Worm (Caenorhabditis elegans) whole organism, L4 larva: Measurements from ENCODE around the gene egg-3.
A peak's percentile ranks its signal among the peaks of the same experiment; 100 is the strongest.

Experiments
- F37D6.2 ChIP-seq: sonication (generic microtip); optimal IDR thresholded peaks from 2 replicates; lab custom pipeline; 2016; ENCODE audit warnings: mild to moderate bottlenecking, missing genetic modification characterization, missing compliant biosample characterization
- R02D3.7 ChIP-seq: fragments of 150-350 bp; sonication (generic microtip); optimal IDR thresholded peaks from 3 replicates; lab custom pipeline; 2014; ENCODE audit warnings: missing biosample characterization, missing genetic modification characterization
- Y105C5A.15 ChIP-seq: fragments of 200-800 bp; sonication (Bioruptor generic); IDR thresholded peaks from 2 replicates; pipeline ENCODE4 v1.3.6; 2022; ENCODE audit warnings: missing genetic modification characterization, missing compliant biosample characterization
- Y48G9A.11 ChIP-seq: fragments of 200-800 bp; sonication (Bioruptor generic); IDR thresholded peaks from 2 replicates; pipeline ENCODE4 v1.3.6; 2022; ENCODE audit warnings: missing genetic modification reagents, missing genetic modification characterization, missing compliant biosample characterization
- Y5F2A.4 ChIP-seq: fragments of 200-800 bp; sonication (Bioruptor generic); optimal IDR thresholded peaks from 2 replicates; lab custom pipeline; 2018; ENCODE audit warnings: mild to moderate bottlenecking, missing genetic modification characterization, missing compliant biosample characterization
- ZK337.2 ChIP-seq: fragments of 200-800 bp; sonication (Bioruptor generic); IDR thresholded peaks from 2 replicates; pipeline ENCODE4 v1.3.6; 2022; ENCODE audit warnings: missing genetic modification reagents, missing genetic modification characterization, missing compliant biosample characterization
- aha-1 ChIP-seq: fragments of 150-350 bp; peaks from one replicate; lab custom pipeline; 2014; ENCODE audit warnings: missing biosample characterization, missing genetic modification characterization
- aly-2 ChIP-seq: sonication (generic microtip); optimal IDR thresholded peaks from 2 replicates; lab custom pipeline; 2018; ENCODE audit warnings: missing biosample characterization, missing genetic modification characterization
- arid-1 ChIP-seq: fragments of 200-800 bp; sonication (Bioruptor generic); conservative IDR thresholded peaks from 2 replicates; pipeline ENCODE4 v1.3.6; 2022; ENCODE audit warnings: missing genetic modification reagents, missing genetic modification characterization, missing compliant biosample characterization
- ceh-20 ChIP-seq: fragments of 200-800 bp; sonication (Bioruptor generic); IDR thresholded peaks from 2 replicates; pipeline ENCODE4 v1.3.6; 2022; ENCODE audit warnings: missing genetic modification reagents, missing genetic modification characterization, missing compliant biosample characterization
- ceh-28 ChIP-seq: fragments of 150-350 bp; optimal IDR thresholded peaks from 2 replicates; lab custom pipeline; 2014; ENCODE audit warnings: missing biosample characterization, missing genetic modification reagents, missing genetic modification characterization
- ceh-32 ChIP-seq: sonication (generic microtip); optimal IDR thresholded peaks from 2 replicates; lab custom pipeline; 2016; ENCODE audit warnings: mild to moderate bottlenecking, missing genetic modification characterization, missing compliant biosample characterization; ENCODE audit not compliant: poor library complexity
- ceh-82 ChIP-seq: sonication (generic microtip); optimal IDR thresholded peaks from 2 replicates; lab custom pipeline; 2017; ENCODE audit warnings: missing biosample characterization, missing genetic modification characterization
- ces-1 ChIP-seq: fragments of 150-350 bp; sonication (generic microtip); optimal IDR thresholded peaks from 4 replicates; lab custom pipeline; 2014; ENCODE audit warnings: missing biosample characterization, missing genetic modification reagents, missing genetic modification characterization
- daf-12 ChIP-seq: fragments of 150-350 bp; optimal IDR thresholded peaks from 2 replicates; lab custom pipeline; 2014; ENCODE audit warnings: missing biosample characterization, missing genetic modification reagents, missing genetic modification characterization
- daf-16 ChIP-seq, 3 experiments: sonication (generic microtip); optimal IDR thresholded peaks; 2 replicates each; lab custom pipeline; 2016 to 2017; ENCODE audit warnings: missing genetic modification characterization in 3 of 3, missing genetic modification reagents in 3 of 3, mild to moderate bottlenecking in 2 of 3, missing compliant biosample characterization in 2 of 3, missing biosample characterization in 1 of 3, moderate library complexity in 1 of 3
- dmd-6 ChIP-seq: fragments of 200-800 bp; sonication (Bioruptor generic); IDR thresholded peaks from 2 replicates; pipeline ENCODE4 v1.3.6; 2022; ENCODE audit warnings: missing genetic modification reagents, missing genetic modification characterization, missing compliant biosample characterization
- duxl-1 ChIP-seq: sonication (generic microtip); optimal IDR thresholded peaks from 2 replicates; lab custom pipeline; 2016; ENCODE audit warnings: mild to moderate bottlenecking, missing genetic modification characterization, moderate library complexity, missing compliant biosample characterization; ENCODE audit not compliant: poor library complexity
- fos-1 ChIP-seq: fragments of 150-350 bp; optimal IDR thresholded peaks from 2 replicates; lab custom pipeline; 2014; ENCODE audit warnings: missing biosample characterization, missing genetic modification characterization
- hlh-30 ChIP-seq: sonication (generic microtip); optimal IDR thresholded peaks from 2 replicates; lab custom pipeline; 2017; ENCODE audit warnings: antibody characterized with exemption, mild to moderate bottlenecking, missing genetic modification characterization, missing compliant biosample characterization; ENCODE audit not compliant: insufficient read depth
- hmg-1.1 ChIP-seq: fragments of 200-800 bp; sonication (Bioruptor generic); IDR thresholded peaks from 2 replicates; pipeline ENCODE4 v1.3.6; 2022; ENCODE audit warnings: missing genetic modification reagents, missing genetic modification characterization, missing compliant biosample characterization
- lim-7 ChIP-seq: fragments of 200-800 bp; sonication (Bioruptor generic); IDR thresholded peaks from 2 replicates; pipeline ENCODE4 v1.3.6; 2022; ENCODE audit warnings: missing genetic modification characterization, missing compliant biosample characterization
- lin-13 ChIP-seq: fragments of 150-350 bp; optimal IDR thresholded peaks from 2 replicates; lab custom pipeline; 2014; ENCODE audit warnings: missing biosample characterization, missing genetic modification reagents, missing genetic modification characterization
- lin-15B ChIP-seq: fragments of 150-350 bp; sonication (generic microtip); optimal IDR thresholded peaks from 3 replicates; lab custom pipeline; 2014; ENCODE audit warnings: missing biosample characterization, missing genetic modification characterization
- lin-29 ChIP-seq: fragments of 200-800 bp; sonication (Bioruptor generic); IDR thresholded peaks from 2 replicates; pipeline ENCODE4 v1.3.6; 2022; ENCODE audit warnings: missing genetic modification reagents, missing genetic modification characterization, missing compliant biosample characterization
- lir-3 ChIP-seq: sonication (generic microtip); optimal IDR thresholded peaks from 2 replicates; lab custom pipeline; 2016; ENCODE audit warnings: mild to moderate bottlenecking, missing genetic modification characterization, missing compliant biosample characterization
- mdl-1 ChIP-seq, 2 experiments: fragments of 150-350 bp in 1 of 2; sonication (generic microtip) in 1 of 2; optimal IDR thresholded peaks; 2 replicates each; lab custom pipeline; 2014 to 2017; ENCODE audit warnings: missing biosample characterization in 2 of 2, missing genetic modification characterization in 2 of 2
- mep-1 ChIP-seq: fragments of 150-350 bp; sonication (generic microtip); optimal IDR thresholded peaks from 3 replicates; lab custom pipeline; 2014; ENCODE audit warnings: missing biosample characterization, missing genetic modification characterization
- mes-2 ChIP-seq: sonication (generic microtip); optimal IDR thresholded peaks from 2 replicates; lab custom pipeline; 2016; ENCODE audit warnings: missing genotype, mild to moderate bottlenecking, missing genetic modification characterization, missing compliant biosample characterization; ENCODE audit not compliant: poor library complexity, severe bottlenecking
- nhr-10 ChIP-seq: fragments of 150-350 bp; optimal IDR thresholded peaks from 2 replicates; lab custom pipeline; 2014; ENCODE audit warnings: missing biosample characterization, missing genetic modification characterization
- nhr-25 ChIP-seq: sonication (generic microtip); optimal IDR thresholded peaks from 2 replicates; lab custom pipeline; 2017; ENCODE audit warnings: missing genetic modification characterization, mild to moderate bottlenecking, missing compliant biosample characterization, antibody characterized with exemption, moderate library complexity, borderline replicate concordance; ENCODE audit not compliant: insufficient read depth
- nhr-28 ChIP-seq: fragments of 150-350 bp; optimal IDR thresholded peaks from 2 replicates; lab custom pipeline; 2014; ENCODE audit warnings: missing biosample characterization, missing genetic modification characterization
- spr-1 ChIP-seq: sonication (generic microtip); optimal IDR thresholded peaks from 2 replicates; lab custom pipeline; 2016; ENCODE audit warnings: mild to moderate bottlenecking, missing genetic modification characterization, missing compliant biosample characterization
- tra-1 ChIP-seq: fragments of 200-800 bp; sonication (Bioruptor generic); IDR thresholded peaks from 2 replicates; pipeline ENCODE4 v1.3.6; 2022; ENCODE audit warnings: missing genetic modification reagents, missing genetic modification characterization, missing compliant biosample characterization
- unc-130 ChIP-seq: sonication (generic microtip); optimal IDR thresholded peaks from 2 replicates; lab custom pipeline; 2016; ENCODE audit warnings: missing genetic modification reagents, missing genetic modification characterization, missing compliant biosample characterization
- unc-62 ChIP-seq, 3 experiments: fragments of 150-350 bp in 1 of 3; sonication (generic microtip); optimal IDR thresholded peaks in 2 of 3; peaks in 1 of 3; 1 replicate in 1 of 3; 2 replicates in 2 of 3; lab custom pipeline; 2014 to 2017; ENCODE audit warnings: missing biosample characterization in 3 of 3, missing genetic modification characterization in 3 of 3, missing genetic modification reagents in 3 of 3, missing genotype in 1 of 3
- vab-7 ChIP-seq: fragments of 200-800 bp; sonication (Bioruptor generic); IDR thresholded peaks from 2 replicates; pipeline ENCODE4 v1.3.6; 2022; ENCODE audit warnings: missing genetic modification reagents, missing genetic modification characterization, missing compliant biosample characterization
- zfp-2 ChIP-seq: sonication (generic microtip); optimal IDR thresholded peaks from 2 replicates; lab custom pipeline; 2016; ENCODE audit warnings: mild to moderate bottlenecking, missing genetic modification characterization, missing compliant biosample characterization
- zfp-3 ChIP-seq: fragments of 200-800 bp; sonication (Bioruptor generic); conservative IDR thresholded peaks from 2 replicates; pipeline ENCODE4 v1.3.6; 2022; ENCODE audit warnings: missing genetic modification reagents, missing genetic modification characterization, missing compliant biosample characterization

Gene egg-3

DNA sequence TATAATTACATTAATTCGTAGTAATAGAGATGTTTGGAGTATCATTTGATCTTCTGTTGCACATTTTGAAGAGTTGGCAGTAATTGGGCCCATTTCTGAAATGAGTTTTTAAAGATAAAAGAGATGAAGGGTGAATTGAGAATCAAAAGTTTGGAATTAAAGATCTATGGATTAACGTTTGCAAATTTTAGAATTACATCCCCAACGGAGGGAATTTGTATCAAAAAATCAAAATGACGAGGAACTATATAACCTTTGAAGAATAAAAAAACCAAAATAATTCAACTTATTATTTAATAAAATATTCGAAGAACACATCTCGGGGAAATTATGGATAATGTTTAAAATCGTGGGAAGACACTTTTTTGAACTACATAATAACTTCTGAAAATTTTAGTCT, 10.8 kb upstream of the egg-3 start, which contains the start of gene sra-10:
sra-10 (minus strand) TSS at position 101 of the 400 bp plus-strand sequence.
- TF ChIP-seq unc-130 (GFP tag; lab: Kevin White, UChicago) = no peak
- no peak for TF ChIP-seq daf-16 (GFP tag; optimal IDR thresholded peaks at IDR 0.05; lab: Kevin White, UChicago)
- no peak for TF ChIP-seq daf-16 (tag; optimal IDR thresholded peaks at IDR 0.05; lab: Kevin White, UChicago)
- no peak for TF ChIP-seq ceh-82 (tag; lab: Kevin White, UChicago)
- no peak for TF ChIP-seq dmd-6
- TF ChIP-seq ceh-20 (GFP tag; lab: Robert Waterston, UW) = no peak
- TF ChIP-seq lir-3 = no peak
- no peak for TF ChIP-seq zfp-2 (tag; lab: Kevin White, UChicago)
- no peak for TF ChIP-seq daf-12 (tag; lab: Kevin White, UChicago)

DNA sequence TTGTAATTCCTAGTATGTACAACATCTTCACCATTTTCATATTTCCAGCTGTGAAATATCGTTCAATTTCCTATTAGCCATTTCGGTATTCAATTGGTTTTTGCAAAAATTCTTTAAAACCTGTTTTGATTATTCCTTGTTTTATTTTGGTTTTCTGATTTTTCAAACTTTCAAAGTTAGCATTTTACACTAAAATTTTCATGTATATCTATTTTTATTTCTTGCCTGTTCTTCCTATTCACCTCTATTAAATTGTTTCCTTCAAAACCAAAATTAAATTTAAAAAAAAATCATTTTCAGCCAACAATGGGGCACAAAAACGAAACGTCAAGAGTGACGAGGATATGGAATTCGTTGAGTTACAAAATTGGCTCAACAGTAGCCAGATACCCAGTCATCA, 4.7 kb upstream of the egg-3 start, which contains the start of gene ptr-8:
ptr-8 (plus strand) TSS at position 301 of the 400 bp plus-strand sequence.
- TF ChIP-seq hmg-1.1 (GFP tag; lab: Robert Waterston, UW) (no peak), ZK337.2 (GFP tag; lab: Robert Waterston, UW) (no peak), R02D3.7 (tag; lab: Kevin White, UChicago) (no peak), Y5F2A.4 (GFP tag; lab: Kevin White, UChicago) (no peak), lir-3 (no peak), Y105C5A.15 (GFP tag; lab: Robert Waterston, UW) (no peak), spr-1 (no peak), ceh-28 (tag; lab: Kevin White, UChicago) (no peak), hlh-30 (tag; lab: Kevin White, UChicago) (no peak)

DNA sequence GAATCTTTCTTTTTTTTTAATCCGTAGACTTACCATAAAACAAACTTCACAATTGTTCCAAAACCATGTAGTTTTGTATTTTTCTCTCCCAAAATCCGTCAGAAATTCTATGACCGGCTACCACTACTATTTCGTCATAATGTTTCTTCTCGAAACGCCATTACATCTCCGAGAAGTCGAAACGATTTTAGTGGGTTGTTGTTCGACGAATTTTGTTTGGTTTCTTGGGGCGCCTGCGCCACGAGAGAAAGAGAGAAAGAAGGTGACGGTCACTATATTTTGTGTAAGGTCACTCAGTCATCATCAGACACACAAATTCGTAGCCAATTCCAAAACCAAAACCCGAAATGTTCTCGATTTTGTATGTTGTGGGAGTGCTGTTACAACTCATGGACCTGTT, 2.9 kb upstream of the egg-3 start:
- TF ChIP-seq mdl-1 (tag; optimal IDR thresholded peaks at IDR 0.05; lab: Kevin White, UChicago) (peak in 1 of 2 experiments; percentile 38), aly-2 (tag; lab: Kevin White, UChicago) (no peak), mep-1 (tag; lab: Kevin White, UChicago) (peak; percentile 7), aha-1 (tag; lab: Kevin White, UChicago) (peak; percentile 19), nhr-25 (tag; lab: Kevin White, UChicago) (peak; percentile 29), nhr-28 (peak; percentile 93), ceh-32 (no peak), unc-62 (GFP tag; optimal IDR thresholded peaks at IDR 0.05 in 1 of 2; lab: Kevin White, UChicago) (peak in 1 of 2 experiments; percentile 87), unc-62 (tag; optimal IDR thresholded peaks at IDR 0.05; lab: Kevin White, UChicago) (no peak), hlh-30 (tag; lab: Kevin White, UChicago) (peak; percentile 56)

DNA sequence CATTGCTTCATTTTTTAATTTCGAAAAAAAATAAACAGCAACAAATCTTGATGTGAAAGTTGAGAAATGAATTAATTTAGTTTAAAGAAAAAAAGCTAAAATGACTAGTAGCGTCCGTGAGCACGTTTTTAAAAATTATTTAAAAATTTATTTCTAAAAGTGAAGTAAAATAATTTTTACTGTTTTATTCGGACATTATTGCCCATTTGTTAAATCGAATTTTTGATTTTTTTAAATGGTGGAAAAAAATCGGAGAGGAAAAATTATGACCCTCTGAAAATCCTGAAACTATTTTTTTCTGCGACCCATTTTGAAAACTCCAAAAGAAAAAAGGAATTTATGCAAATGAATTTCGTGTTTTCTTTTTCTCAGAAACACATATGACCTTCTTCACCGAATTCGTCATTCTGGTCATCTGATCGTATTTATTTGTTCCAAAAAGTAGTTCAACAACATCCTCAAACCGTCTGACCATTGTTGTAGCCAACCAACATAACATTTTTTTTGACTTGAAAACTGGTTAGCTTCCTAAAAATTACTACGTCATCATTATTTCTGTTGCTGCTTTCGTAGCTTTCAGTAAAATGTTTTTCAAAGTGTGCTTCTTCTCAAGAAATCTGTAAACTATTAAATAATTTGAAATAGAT, 1.8 kb upstream of the egg-3 start, which contains the start of gene F44F4.3:
F44F4.3 (minus strand) TSS at position 51 of the 647 bp plus-strand sequence.
- TF ChIP-seq mes-2 (tag; lab: Kevin White, UChicago) (no peak), duxl-1 (no peak), F37D6.2 (no peak), lin-13 (GFP tag; lab: Kevin White, UChicago) (no peak), lim-7 (GFP tag; lab: Robert Waterston, UW) (no peak), tra-1 (GFP tag; lab: Robert Waterston, UW) (no peak), ceh-32 (no peak), nhr-10 (tag; lab: Kevin White, UChicago) (no peak), unc-130 (GFP tag; lab: Kevin White, UChicago) (no peak), Y48G9A.11 (GFP tag; lab: Robert Waterston, UW) (no peak), zfp-3 (GFP tag; lab: Robert Waterston, UW) (no peak), hlh-30 (tag; lab: Kevin White, UChicago) (peak; percentile 14), fos-1 (tag; lab: Kevin White, UChicago) (no peak), arid-1 (GFP tag; lab: Robert Waterston, UW) (no peak), aha-1 (tag; lab: Kevin White, UChicago) (peak; percentile 52), lin-29 (no peak), lin-15B (tag; lab: Kevin White, UChicago) (no peak), ces-1 (no peak), ceh-28 (tag; lab: Kevin White, UChicago) (no peak), vab-7 (GFP tag; lab: Robert Waterston, UW) (no peak), nhr-28 (peak; percentile 3)
